Worm (Caenorhabditis elegans) whole organism, L4 larva: ENCODE results near the gene C49H3.6.

Experiments
- ama-1 ChIP-seq: fragments of 150-350 bp; optimal IDR thresholded peaks from 2 replicates; lab custom pipeline; 2014; ENCODE audit warnings: inconsistent platforms, mixed read lengths
- ceh-28 ChIP-seq: fragments of 150-350 bp; optimal IDR thresholded peaks from 2 replicates; lab custom pipeline; 2014; ENCODE audit warnings: missing biosample characterization, missing genetic modification reagents, missing genetic modification characterization
- nhr-42 ChIP-seq: fragments of 200-800 bp; sonication (Bioruptor generic); IDR thresholded peaks from 2 replicates; pipeline ENCODE4 v1.3.6; 2022; ENCODE audit warnings: missing genetic modification characterization, missing compliant biosample characterization
- tra-1 ChIP-seq: fragments of 200-800 bp; sonication (Bioruptor generic); IDR thresholded peaks from 2 replicates; pipeline ENCODE4 v1.3.6; 2022; ENCODE audit warnings: missing genetic modification reagents, missing genetic modification characterization, missing compliant biosample characterization

ce11 chrIV:7938834-7939233 is 35.3 kb downstream of the C49H3.6 start, which contains the start of gene F20D12.7:
- TF ChIP-seq nhr-42 (GFP tag; lab: Robert Waterston, UW), result no peak
- TF ChIP-seq ceh-28 (tag; lab: Kevin White, UChicago), result no peak
- TF ChIP-seq tra-1 (GFP tag; lab: Robert Waterston, UW), result no peak
- no peak for TF ChIP-seq ama-1
